Fruit fly (Drosophila melanogaster) whole organism, embryonic: ENCODE results near the gene Rbf2.

Experiments used
- ATbp ChIP-seq: fragments of 200-800 bp; sonication (Bioruptor generic); optimal IDR thresholded peaks from 2 replicates; lab custom pipeline; 2017; ENCODE audit warnings: missing biosample characterization, mild to moderate bottlenecking, missing genetic modification characterization, missing genetic modification reagents
- B-H1 ChIP-seq: fragments of 200-800 bp; sonication (Bioruptor generic); IDR thresholded peaks from 3 replicates; pipeline ENCODE4 v1.3.6; 2022; ENCODE audit warnings: missing biosample characterization, missing genetic modification characterization
- Blimp-1 ChIP-seq: fragments of 200-800 bp; sonication (Bioruptor generic); optimal IDR thresholded peaks from 3 replicates; lab custom pipeline; 2018; ENCODE audit warnings: missing biosample characterization, missing genetic modification characterization, mild to moderate bottlenecking, moderate library complexity, missing genetic modification reagents
- CG10543 ChIP-seq: fragments of 200-800 bp; sonication (Bioruptor generic); optimal IDR thresholded peaks from 3 replicates; lab custom pipeline; 2017; ENCODE audit warnings: missing biosample characterization, mild to moderate bottlenecking, missing genetic modification characterization, moderate library complexity
- CG11085 ChIP-seq: fragments of 200-800 bp; sonication (Bioruptor generic); IDR thresholded peaks from 2 replicates; pipeline ENCODE4 v1.3.6; 2022; ENCODE audit warnings: missing biosample characterization, missing genetic modification characterization
- CG12769 ChIP-seq: fragments of 200-800 bp; sonication (Bioruptor generic); optimal IDR thresholded peaks from 2 replicates; lab custom pipeline; 2019; ENCODE audit warnings: missing biosample characterization, mild to moderate bottlenecking, missing genetic modification characterization, moderate library complexity
- CG14860 ChIP-seq: fragments of 200-800 bp; sonication (Bioruptor generic); IDR thresholded peaks from 3 replicates; pipeline ENCODE4 v1.3.6; 2022; ENCODE audit warnings: missing biosample characterization, missing genetic modification characterization; ENCODE audit not compliant: partially characterized antibody
- CG31441 ChIP-seq: fragments of 200-800 bp; sonication (Bioruptor generic); IDR thresholded peaks from 2 replicates; pipeline ENCODE4 v1.3.6; 2022; ENCODE audit warnings: missing biosample characterization, missing genetic modification characterization
- CG33213 ChIP-seq: fragments of 200-800 bp; sonication (Bioruptor generic); optimal IDR thresholded peaks from 3 replicates; lab custom pipeline; 2016; ENCODE audit warnings: missing biosample characterization, missing genetic modification characterization
- CG43689 ChIP-seq: fragments of 200-800 bp; sonication (Bioruptor generic); IDR thresholded peaks from 2 replicates; pipeline ENCODE4 v1.3.6; 2022; ENCODE audit warnings: missing biosample characterization, missing genetic modification characterization
- CG4730 ChIP-seq: fragments of 200-800 bp; sonication (Bioruptor generic); IDR thresholded peaks from 2 replicates; pipeline ENCODE4 v1.3.6; 2022; ENCODE audit warnings: missing biosample characterization, missing genetic modification characterization
- CG6765 ChIP-seq: fragments of 200-800 bp; sonication (Bioruptor generic); optimal IDR thresholded peaks from 3 replicates; lab custom pipeline; 2017; ENCODE audit warnings: missing biosample characterization, mild to moderate bottlenecking, missing genetic modification characterization
- CG8281 ChIP-seq: fragments of 200-800 bp; sonication (Bioruptor generic); optimal IDR thresholded peaks from 2 replicates; lab custom pipeline; 2018; ENCODE audit warnings: missing biosample characterization, mild to moderate bottlenecking, missing genetic modification characterization, moderate library complexity
- CG8765 ChIP-seq: fragments of 200-800 bp; sonication (Bioruptor generic); IDR thresholded peaks from 2 replicates; pipeline ENCODE4 v1.3.6; 2022; ENCODE audit warnings: missing biosample characterization, missing genetic modification characterization
- CG8924 ChIP-seq: fragments of 200-800 bp; optimal IDR thresholded peaks from 3 replicates; lab custom pipeline; 2019; ENCODE audit warnings: missing biosample characterization, mild to moderate bottlenecking, missing genetic modification characterization, moderate library complexity
- CG9437 ChIP-seq: fragments of 200-800 bp; sonication (Bioruptor generic); optimal IDR thresholded peaks from 2 replicates; lab custom pipeline; 2018; ENCODE audit warnings: missing biosample characterization, mild to moderate bottlenecking, missing genetic modification characterization
- CkIIα-i1 ChIP-seq: fragments of 200-800 bp; sonication (Bioruptor generic); IDR thresholded peaks from 2 replicates; pipeline ENCODE4 v1.3.6; 2022; ENCODE audit warnings: missing biosample characterization, missing genetic modification characterization
- CoRest ChIP-seq: fragments of 200-800 bp; sonication (Bioruptor generic); optimal IDR thresholded peaks from 3 replicates; lab custom pipeline; 2018; ENCODE audit warnings: missing biosample characterization, mild to moderate bottlenecking, missing genetic modification characterization, moderate library complexity
- Eip74EF ChIP-seq, 2 experiments: fragments of 200-800 bp in 1 of 2; fragments of >200 bp in 1 of 2; sonication (Bioruptor generic) in 1 of 2; optimal IDR thresholded peaks; 2 replicates each; lab custom pipeline; 2017 to 2019; ENCODE audit warnings: missing biosample characterization in 2 of 2, missing genetic modification characterization in 2 of 2, mild to moderate bottlenecking in 1 of 2, moderate library complexity in 1 of 2
- Fer1 ChIP-seq: fragments of 200-800 bp; sonication (Bioruptor generic); optimal IDR thresholded peaks from 2 replicates; lab custom pipeline; 2017; ENCODE audit warnings: missing biosample characterization, mild to moderate bottlenecking, missing genetic modification characterization
- GATAe ChIP-seq: fragments of 200-800 bp; sonication (Bioruptor generic); conservative IDR thresholded peaks from 2 replicates; pipeline ENCODE4 v1.3.6; 2022; ENCODE audit warnings: missing biosample characterization, missing genetic modification characterization
- Gug ChIP-seq: fragments of 200-800 bp; sonication (Bioruptor generic); IDR thresholded peaks from 4 replicates; pipeline ENCODE4 v1.3.6; 2022; ENCODE audit warnings: missing biosample characterization, missing genetic modification characterization
- HmgZ ChIP-seq: fragments of 200-800 bp; sonication (Bioruptor generic); optimal IDR thresholded peaks from 2 replicates; lab custom pipeline; 2018; ENCODE audit warnings: missing biosample characterization, mild to moderate bottlenecking, missing genetic modification characterization
- Hmr ChIP-seq: fragments of 200-800 bp; sonication (Bioruptor generic); optimal IDR thresholded peaks from 3 replicates; lab custom pipeline; 2017; ENCODE audit warnings: mild to moderate bottlenecking, missing biosample characterization, missing genetic modification reagents, missing genetic modification characterization
- MTF-1 ChIP-seq: fragments of 200-800 bp; sonication (Bioruptor generic); optimal IDR thresholded peaks from 2 replicates; lab custom pipeline; 2018; ENCODE audit warnings: missing biosample characterization, mild to moderate bottlenecking, missing genetic modification characterization, borderline replicate concordance
- Meics ChIP-seq: fragments of 200-800 bp; sonication (Bioruptor generic); optimal IDR thresholded peaks from 2 replicates; lab custom pipeline; 2017; ENCODE audit warnings: missing biosample characterization, mild to moderate bottlenecking, missing genetic modification characterization
- NC2β ChIP-seq: fragments of 200-800 bp; sonication (Bioruptor generic); optimal IDR thresholded peaks from 2 replicates; lab custom pipeline; 2016; ENCODE audit warnings: missing biosample characterization, missing genetic modification characterization
- NK7.1 ChIP-seq: fragments of 200-800 bp; sonication (Bioruptor generic); optimal IDR thresholded peaks from 3 replicates; lab custom pipeline; 2016; ENCODE audit warnings: missing biosample characterization, missing genetic modification characterization
- Nf-YB ChIP-seq: fragments of 200-800 bp; sonication (Bioruptor generic); optimal IDR thresholded peaks from 3 replicates; lab custom pipeline; 2019; ENCODE audit warnings: missing biosample characterization, mild to moderate bottlenecking, missing genetic modification characterization, moderate library complexity
- Optix ChIP-seq: fragments of 200-800 bp; sonication (Bioruptor generic); IDR thresholded peaks from 3 replicates; pipeline ENCODE4 v1.3.6; 2022; ENCODE audit warnings: missing biosample characterization, missing genetic modification characterization
- Sry-δ ChIP-seq: fragments of 200-800 bp; sonication (Bioruptor generic); optimal IDR thresholded peaks from 2 replicates; lab custom pipeline; 2016; ENCODE audit warnings: missing biosample characterization, missing genetic modification characterization
- Trl ChIP-seq, 3 experiments: fragments of >200 bp in 2 of 3; fragments of 200-800 bp in 1 of 3; sonication (Bioruptor generic) in 1 of 3; optimal IDR thresholded peaks; 2 replicates in 1 of 3; 3 replicates in 2 of 3; lab custom pipeline; 2016 to 2017; ENCODE audit warnings: missing biosample characterization in 1 of 3, missing genetic modification characterization in 1 of 3
- chm ChIP-seq: fragments of 200-800 bp; sonication (Bioruptor generic); IDR thresholded peaks from 2 replicates; pipeline ENCODE4 v1.3.6; 2022; ENCODE audit warnings: missing biosample characterization, missing genetic modification characterization
- cwo ChIP-seq: fragments of 200-800 bp; sonication (Bioruptor generic); optimal IDR thresholded peaks from 3 replicates; lab custom pipeline; 2017; ENCODE audit warnings: missing biosample characterization, missing genetic modification characterization, mild to moderate bottlenecking, moderate library complexity, missing genetic modification reagents
- disco-r ChIP-seq: fragments of 200-800 bp; sonication (Bioruptor generic); optimal IDR thresholded peaks from 2 replicates; lab custom pipeline; 2016; ENCODE audit warnings: missing biosample characterization, missing genetic modification characterization
- dmrt11E ChIP-seq: fragments of 200-800 bp; sonication (Bioruptor generic); optimal IDR thresholded peaks from 3 replicates; lab custom pipeline; 2018; ENCODE audit warnings: missing biosample characterization, mild to moderate bottlenecking, missing genetic modification characterization, moderate library complexity
- eve ChIP-seq, 2 experiments: fragments of >200 bp; optimal IDR thresholded peaks; 2 replicates each; lab custom pipeline; 2017; ENCODE audit warnings: missing biosample characterization in 2 of 2, missing genetic modification characterization in 2 of 2
- eyg ChIP-seq: fragments of 200-800 bp; sonication (Bioruptor generic); optimal IDR thresholded peaks from 3 replicates; lab custom pipeline; 2016; ENCODE audit warnings: missing biosample characterization, missing genetic modification characterization
- fru ChIP-seq: fragments of >200 bp; optimal IDR thresholded peaks from 2 replicates; lab custom pipeline; 2017
- grau ChIP-seq: fragments of 200-800 bp; optimal IDR thresholded peaks from 3 replicates; lab custom pipeline; 2019; ENCODE audit warnings: missing biosample characterization, mild to moderate bottlenecking, missing genetic modification characterization, moderate library complexity
- h ChIP-seq: fragments of >200 bp; optimal IDR thresholded peaks from 2 replicates; lab custom pipeline; 2017
- ind ChIP-seq: fragments of 200-800 bp; sonication (Bioruptor generic); optimal IDR thresholded peaks from 3 replicates; lab custom pipeline; 2016; ENCODE audit warnings: missing biosample characterization, missing genetic modification characterization
- lbe ChIP-seq: fragments of 200-800 bp; sonication (Bioruptor generic); optimal IDR thresholded peaks from 2 replicates; lab custom pipeline; 2016; ENCODE audit warnings: missing biosample characterization, mild to moderate bottlenecking, missing genetic modification characterization
- lmd ChIP-seq: fragments of 200-800 bp; sonication (Bioruptor generic); IDR thresholded peaks from 2 replicates; pipeline ENCODE4 v1.3.6; 2022; ENCODE audit warnings: missing biosample characterization, missing genetic modification characterization
- psq ChIP-seq: fragments of 200-800 bp; sonication (Bioruptor generic); optimal IDR thresholded peaks from 2 replicates; lab custom pipeline; 2017; ENCODE audit warnings: missing biosample characterization, missing genetic modification characterization
- row ChIP-seq: fragments of 200-800 bp; sonication (Bioruptor generic); IDR thresholded peaks from 3 replicates; pipeline ENCODE4 v1.3.6; 2022; ENCODE audit warnings: missing biosample characterization, missing genetic modification characterization
- slp2 ChIP-seq: fragments of 200-800 bp; sonication (Bioruptor generic); optimal IDR thresholded peaks from 2 replicates; lab custom pipeline; 2016; ENCODE audit warnings: missing biosample characterization, missing genetic modification characterization
- tgo ChIP-seq: fragments of 200-800 bp; sonication (Bioruptor generic); IDR thresholded peaks from 3 replicates; pipeline ENCODE4 v1.3.6; 2022; ENCODE audit warnings: missing biosample characterization, missing genetic modification characterization
- tll ChIP-seq, 2 experiments: fragments of 200-800 bp in 1 of 2; fragments of >200 bp in 1 of 2; sonication (Bioruptor generic) in 1 of 2; optimal IDR thresholded peaks; 2 replicates each; lab custom pipeline; 2017 to 2019; ENCODE audit warnings: missing biosample characterization in 2 of 2, missing genetic modification characterization in 2 of 2, mild to moderate bottlenecking in 1 of 2, moderate library complexity in 1 of 2
- trh ChIP-seq: fragments of 200-800 bp; sonication (Bioruptor generic); optimal IDR thresholded peaks from 2 replicates; lab custom pipeline; 2016; ENCODE audit warnings: missing biosample characterization, missing genetic modification characterization

The Rbf2 gene

DNA sequence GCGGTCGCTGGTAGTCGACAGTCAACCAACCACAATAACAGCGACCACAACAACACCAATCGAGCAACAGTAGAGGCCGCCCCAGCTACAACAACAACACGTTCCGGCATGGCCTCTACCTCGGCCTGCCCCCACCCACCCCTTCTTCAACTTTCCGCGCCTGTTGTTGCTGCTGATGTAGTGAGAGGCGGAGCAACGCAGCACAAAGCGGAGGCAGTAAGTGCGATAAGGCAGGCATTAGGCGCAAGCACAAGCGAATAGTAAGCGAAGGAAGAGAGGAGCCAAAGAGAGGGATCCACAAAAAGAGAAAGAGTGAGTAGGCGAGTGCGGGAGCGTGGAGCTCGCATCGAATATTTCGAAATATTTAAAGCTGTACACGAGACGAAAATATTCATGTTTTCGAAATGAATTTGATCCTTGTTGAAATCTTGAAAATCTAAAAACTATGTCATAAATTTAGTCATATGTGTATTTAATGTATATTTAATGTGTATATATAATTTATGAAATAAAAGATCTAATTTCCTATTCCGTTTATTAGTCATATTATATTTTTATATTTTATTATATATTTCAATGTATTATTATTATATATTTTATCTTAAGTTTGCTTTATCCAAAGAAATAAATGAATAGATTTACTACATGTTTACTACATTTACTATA is 28.0 kb downstream of the Rbf2 start (continued):
- no peak for TF ChIP-seq eve (GFP tag; optimal IDR thresholded peaks at IDR 0.05; lab: Kevin White, UChicago)
- no peak for TF ChIP-seq CG8281 (tag; lab: Kevin White, UChicago)
- TF ChIP-seq dmrt11E (tag; lab: Kevin White, UChicago), result no peak
- TF ChIP-seq tgo (GFP tag; lab: Robert Waterston, UW), result peak; percentile 23; the same call in 1 of the 3 replicates
- TF ChIP-seq Nf-YB (GFP tag; lab: Kevin White, UChicago), result peak; percentile 99
- TF ChIP-seq CG33213 (GFP tag; lab: Kevin White, UChicago), result no peak
- TF ChIP-seq h (lab: Kevin White, UChicago), result no peak
- peak; percentile 23 for TF ChIP-seq lbe (GFP tag; lab: Kevin White, UChicago)
- no peak for TF ChIP-seq CG9437 (GFP tag; lab: Kevin White, UChicago)
- no peak for TF ChIP-seq NC2β (GFP tag; lab: Kevin White, UChicago)
- peak; percentile 21 for TF ChIP-seq grau
- no peak for TF ChIP-seq Blimp-1 (GFP tag; lab: Kevin White, UChicago)
- no peak for TF ChIP-seq ATbp (GFP tag; lab: Kevin White, UChicago)
- no peak for TF ChIP-seq CG8924
- peak; percentile 92 for TF ChIP-seq GATAe (GFP tag; lab: Robert Waterston, UW)
- TF ChIP-seq CG31441 (GFP tag; lab: Robert Waterston, UW), result peak; percentile 32; the same call in 1 of the 2 replicates
- no peak for TF ChIP-seq Gug (GFP tag; lab: Robert Waterston, UW)
- TF ChIP-seq Sry-δ, result no peak
- no peak for TF ChIP-seq CG6765 (GFP tag; lab: Kevin White, UChicago)
- peak; percentile 35 for TF ChIP-seq cwo (GFP tag; lab: Kevin White, UChicago)
- no peak for TF ChIP-seq eyg (GFP tag; lab: Kevin White, UChicago)
- no peak for TF ChIP-seq disco-r (GFP tag; lab: Kevin White, UChicago)
- peak; percentile 84 to 86 for TF ChIP-seq Trl (optimal IDR thresholded peaks at IDR 0.05; lab: Kevin White, UChicago)
- no peak for TF ChIP-seq Trl (GFP tag; optimal IDR thresholded peaks at IDR 0.05; lab: Kevin White, UChicago)
- TF ChIP-seq CG8765 (GFP tag; lab: Robert Waterston, UW), result peak; percentile 56; the same call in 1 of the 2 replicates
- TF ChIP-seq row (GFP tag; lab: Robert Waterston, UW), result peak; percentile 19; the same call in 1 of the 3 replicates
- no peak for TF ChIP-seq CG43689 (GFP tag; lab: Robert Waterston, UW)
- TF ChIP-seq Eip74EF (GFP tag; optimal IDR thresholded peaks at IDR 0.05; lab: Kevin White, UChicago), result no peak
- no peak for TF ChIP-seq ind
- no peak for TF ChIP-seq tll (GFP tag; optimal IDR thresholded peaks at IDR 0.05; lab: Kevin White, UChicago)
- TF ChIP-seq CG10543 (GFP tag; lab: Kevin White, UChicago), result peak; percentile 82
- TF ChIP-seq fru, result no peak
- TF ChIP-seq psq (GFP tag; lab: Kevin White, UChicago), result peak; percentile 1
- TF ChIP-seq trh, result no peak
- TF ChIP-seq HmgZ, result peak; percentile 81
- TF ChIP-seq CG12769 (tag; lab: Kevin White, UChicago), result no peak
- no peak for TF ChIP-seq NK7.1
- no peak for TF ChIP-seq MTF-1
- no peak for TF ChIP-seq CG4730
- no peak for TF ChIP-seq Meics (GFP tag; lab: Kevin White, UChicago)
- TF ChIP-seq lmd, result no peak
- no peak for TF ChIP-seq CkIIα-i1 (GFP tag; lab: Robert Waterston, UW)
- no peak for TF ChIP-seq Hmr
- no peak for TF ChIP-seq Fer1 (GFP tag; lab: Kevin White, UChicago)
- no peak for TF ChIP-seq Optix (GFP tag; lab: Robert Waterston, UW)
- TF ChIP-seq CG11085 (GFP tag; lab: Robert Waterston, UW), result no peak
- peak; percentile 40; the same call in 1 of the 2 replicates for TF ChIP-seq chm (GFP tag; lab: Robert Waterston, UW)
- no peak for TF ChIP-seq slp2
- TF ChIP-seq CG14860 (GFP tag; lab: Robert Waterston, UW), result no peak
- peak; percentile 22 for TF ChIP-seq CoRest
- no peak for TF ChIP-seq B-H1 (GFP tag; lab: Robert Waterston, UW)
